Worm (Caenorhabditis elegans): ENCODE results near the gene lips-11.

ce11 chrII:1103484-1104100 is 7.2 kb downstream of the lips-11 start:
- TF ChIP-seq him-1 (tag; optimal IDR thresholded peaks at IDR 0.05), result no peak
- no peak for TF ChIP-seq dao-5 (tag; optimal IDR thresholded peaks at IDR 0.05)
- TF ChIP-seq W03F9.2 (tag; optimal IDR thresholded peaks at IDR 0.05), result no peak

Data from whole organism, L4/young adult.